Fruit fly (Drosophila melanogaster): ENCODE results near the gene CG5478.
"Not testable (repeated sequence)": the region's sequence is repeated elsewhere in the genome, so short reads cannot be mapped to it uniquely, and the experiment has no call there.

CG5478 gene

DNA sequence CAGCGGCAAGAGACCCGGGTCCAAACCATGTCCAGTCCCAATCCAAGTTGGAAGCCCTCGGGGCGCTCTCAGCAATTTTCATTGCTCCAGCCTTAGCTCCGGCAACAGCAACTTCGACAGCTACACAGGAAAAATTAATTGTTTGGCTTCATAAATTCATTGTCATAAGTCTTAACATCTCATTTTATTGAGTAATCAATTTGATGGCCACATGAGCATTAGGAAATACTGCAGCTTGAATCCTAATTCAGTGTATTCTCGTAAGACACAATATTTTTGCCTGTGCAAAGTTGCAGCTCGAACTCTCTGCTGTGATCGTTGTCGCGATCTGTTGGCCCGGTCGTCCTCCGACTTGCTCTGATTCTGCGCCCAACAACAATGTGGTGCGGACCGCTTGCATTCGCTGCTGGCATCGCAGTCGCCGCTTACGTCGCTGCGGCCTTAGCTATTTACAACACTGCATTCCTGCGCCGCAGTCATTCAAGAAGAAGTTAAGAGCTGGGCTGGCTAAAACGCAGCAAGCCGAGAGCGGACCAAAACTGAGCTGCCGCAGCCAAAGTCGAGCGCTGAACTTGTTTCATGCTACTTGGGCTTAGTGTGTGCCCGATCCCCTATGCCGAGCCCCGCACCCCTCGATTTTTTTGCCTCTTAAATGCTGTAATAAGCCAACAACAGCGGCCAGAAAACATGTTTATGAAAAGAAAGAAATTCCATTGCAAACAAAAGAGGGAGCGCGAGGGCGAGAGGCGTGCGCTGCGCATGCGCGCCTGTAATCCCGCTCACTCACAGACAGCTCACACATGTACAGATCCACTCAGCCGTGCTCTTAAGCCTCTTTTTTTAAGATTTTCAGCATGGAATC is 13.9 kb downstream of the CG5478 start (continued):
- TF ChIP-seq Ets96B (tag; optimal IDR thresholded peaks at IDR 0.05) (peak; percentile 96), CG8632 (GFP tag; optimal IDR thresholded peaks at IDR 0.05) (peak; percentile 95), CG31627 (GFP tag; optimal IDR thresholded peaks at IDR 0.05) (peak; percentile 97), acj6 (GFP tag; optimal IDR thresholded peaks at IDR 0.05) (peak; percentile 97), Hr38 (GFP tag; optimal IDR thresholded peaks at IDR 0.05) (no peak), CG3032 (tag; optimal IDR thresholded peaks at IDR 0.05) (peak; percentile 93), CG1621 (tag; optimal IDR thresholded peaks at IDR 0.05) (peak; percentile 95), Eip93F (GFP tag; optimal IDR thresholded peaks at IDR 0.05) (peak; percentile 92), CG11902 (GFP tag; optimal IDR thresholded peaks at IDR 0.05) (peak; percentile 96), CG3919 (GFP tag; optimal IDR thresholded peaks at IDR 0.05) (peak; percentile 98)

DNA sequence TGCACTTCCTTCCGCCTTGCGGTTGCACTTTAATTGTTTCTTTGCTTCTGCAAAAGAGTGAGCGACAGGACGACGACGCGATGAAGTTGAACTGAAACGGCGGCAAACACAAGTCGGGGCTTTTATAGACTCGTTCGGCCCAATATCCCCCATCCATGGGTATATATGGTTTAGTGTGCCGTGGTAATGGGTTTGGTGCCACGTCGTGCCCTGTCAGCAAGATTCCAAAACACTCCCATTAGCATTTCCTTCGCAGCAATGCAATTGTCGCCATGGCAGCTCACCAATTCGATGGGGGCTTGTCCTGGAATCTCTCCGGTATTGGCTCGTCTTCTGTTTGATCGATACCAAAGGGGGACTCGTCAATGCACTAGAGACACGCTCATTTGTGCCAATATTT is 15.6 kb downstream of the CG5478 start, which contains the start of gene CG45105:
Gene CG45105, minus strand, starts transcription at position 101 of the 400 bp plus-strand sequence.
- no peak for TF ChIP-seq vri (GFP tag; optimal IDR thresholded peaks at IDR 0.05)
- no peak for TF ChIP-seq Gug (GFP tag; IDR thresholded peaks at IDR 0.05)
- no peak for TF ChIP-seq salr (GFP tag; optimal IDR thresholded peaks at IDR 0.05)
- TF ChIP-seq CG6163 (GFP tag; IDR thresholded peaks at IDR 0.05) = no peak
- TF ChIP-seq Met (GFP tag; optimal IDR thresholded peaks at IDR 0.05) = no peak
- TF ChIP-seq fkh (GFP tag; optimal IDR thresholded peaks at IDR 0.05) = no peak
- no peak for TF ChIP-seq CG6808 (GFP tag; optimal IDR thresholded peaks at IDR 0.05)
- TF ChIP-seq Smox (GFP tag; optimal IDR thresholded peaks at IDR 0.05) = no peak
- no peak for TF ChIP-seq Sox102F (GFP tag; optimal IDR thresholded peaks at IDR 0.05)
- TF ChIP-seq CG34406 (GFP tag; optimal IDR thresholded peaks at IDR 0.05) = no peak
- TF ChIP-seq CG8632 (GFP tag; optimal IDR thresholded peaks at IDR 0.05) = no peak
- TF ChIP-seq fd59A (GFP tag; optimal IDR thresholded peaks at IDR 0.05) = no peak
- no peak for TF ChIP-seq OdsH (GFP tag; optimal IDR thresholded peaks at IDR 0.05)
- TF ChIP-seq CG15336 (GFP tag; IDR thresholded peaks at IDR 0.05) = no peak
- no peak for TF ChIP-seq Eip75B (GFP tag; optimal IDR thresholded peaks at IDR 0.05)

DNA sequence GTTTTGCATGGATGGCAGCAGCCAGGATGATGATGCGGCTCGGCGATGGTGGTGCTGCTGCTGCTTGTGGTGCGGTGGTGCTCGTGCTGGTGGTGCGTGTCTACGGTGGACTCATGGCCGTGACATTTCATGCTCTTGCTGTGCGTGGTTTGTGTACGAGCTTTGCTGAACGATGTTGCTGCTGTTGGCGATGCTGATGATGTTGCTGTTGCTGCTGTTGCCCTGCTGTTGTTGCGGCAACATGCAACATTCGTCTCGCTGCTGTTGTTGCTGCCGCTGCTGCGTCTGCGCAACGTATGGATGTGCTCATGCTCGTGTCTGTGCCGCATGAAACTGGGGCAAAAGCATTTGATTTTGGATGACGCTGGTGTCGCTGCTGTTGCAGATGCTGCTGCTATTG is 20.3 kb downstream of the CG5478 start:
- 0 out of 3 replicates have a peak, but pooled peaks have one; percentile 16 for TF ChIP-seq eg (GFP tag; IDR thresholded peaks at IDR 0.05)
- peak; percentile 60 for TF ChIP-seq CG3919 (GFP tag; optimal IDR thresholded peaks at IDR 0.05)
- peak; percentile 4 for TF ChIP-seq dsx (GFP tag; optimal IDR thresholded peaks at IDR 0.05; ENCODE audit: poor library complexity, severe bottlenecking)
- TF ChIP-seq Hr39 (GFP tag; optimal IDR thresholded peaks at IDR 0.05) = no peak
- no peak for TF ChIP-seq CG6276 (GFP tag; optimal IDR thresholded peaks at IDR 0.05)

DNA sequence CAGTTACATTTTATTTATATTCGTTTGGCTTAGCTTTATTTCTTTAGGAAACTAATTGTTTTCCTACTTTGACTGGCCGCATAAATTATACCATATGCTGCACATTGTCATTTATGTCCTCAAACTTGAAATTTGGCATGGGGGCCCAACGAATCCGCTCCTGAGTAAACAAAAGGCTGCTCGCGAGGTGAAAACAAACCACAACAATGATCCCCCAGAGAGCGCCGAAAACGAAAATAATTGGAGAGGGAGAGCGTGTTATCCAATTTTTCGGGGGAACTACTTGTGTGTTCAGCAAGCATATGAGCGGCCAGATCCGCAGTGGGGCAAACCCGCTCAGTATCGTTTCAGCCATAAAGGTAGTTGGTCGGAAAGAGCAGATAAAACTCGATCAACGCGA is 25.4 kb downstream of the CG5478 start, which contains the start of gene EndoU:
Gene EndoU, plus strand, starts transcription at position 301 of the 400 bp plus-strand sequence.
- not testable (repeated sequence) for TF ChIP-seq CG6163 (GFP tag; IDR thresholded peaks at IDR 0.05); Lpt (GFP tag; optimal IDR thresholded peaks at IDR 0.05); CG11762 (GFP tag; optimal IDR thresholded peaks at IDR 0.05; ENCODE audit: insufficient read depth)

DNA sequence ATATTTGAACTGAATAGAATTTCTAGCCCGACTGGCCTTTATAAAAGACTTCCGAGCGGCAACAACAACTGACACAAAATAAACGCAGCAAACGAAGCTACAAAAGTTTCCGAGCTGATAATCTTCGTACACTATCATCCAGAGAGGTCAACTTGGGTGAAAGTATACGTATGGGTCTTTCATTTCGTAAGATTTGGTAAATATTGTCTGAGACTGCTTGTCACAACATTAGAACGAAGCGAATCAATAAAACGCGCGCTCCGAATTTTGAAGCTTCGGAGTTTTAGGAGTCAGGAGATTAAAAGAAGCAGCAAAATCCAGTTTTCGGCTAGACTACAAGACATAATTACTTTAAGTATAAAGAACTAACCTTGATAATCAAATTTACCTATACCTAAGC is 29.0 kb downstream of the CG5478 start, which contains the start of gene glob1:
Gene glob1, minus strand, starts transcription at position 101 of the 400 bp plus-strand sequence.
- TF ChIP-seq CG6163 (GFP tag; IDR thresholded peaks at IDR 0.05); CG11902 (GFP tag; optimal IDR thresholded peaks at IDR 0.05); Blimp-1 (GFP tag; optimal IDR thresholded peaks at IDR 0.05): not testable (repeated sequence)
